Fruit fly (Drosophila melanogaster) whole organism, embryonic: ENCODE measurements around the gene MICU3.

Source experiments
- B-H1 ChIP-seq: fragments of 200-800 bp; sonication (Bioruptor generic); IDR thresholded peaks from 3 replicates; pipeline ENCODE4 v1.3.6; 2022; ENCODE audit warnings: missing biosample characterization, missing genetic modification characterization
- Bgb ChIP-seq: fragments of 200-800 bp; sonication (Bioruptor generic); IDR thresholded peaks from 2 replicates; pipeline ENCODE4 v1.3.6; 2022; ENCODE audit warnings: missing biosample characterization, missing genetic modification characterization; ENCODE audit not compliant: partially characterized antibody
- BtbVII ChIP-seq: fragments of 200-800 bp; sonication (Bioruptor generic); optimal IDR thresholded peaks from 3 replicates; lab custom pipeline; 2017; ENCODE audit warnings: missing biosample characterization, mild to moderate bottlenecking, missing genetic modification characterization
- Bteb2 ChIP-seq: fragments of 200-800 bp; sonication (Bioruptor generic); optimal IDR thresholded peaks from 2 replicates; lab custom pipeline; 2016; ENCODE audit warnings: missing biosample characterization, missing genetic modification characterization
- CG10274 ChIP-seq: fragments of 200-800 bp; sonication (Bioruptor generic); optimal IDR thresholded peaks from 3 replicates; lab custom pipeline; 2017; ENCODE audit warnings: missing biosample characterization, mild to moderate bottlenecking, missing genetic modification characterization
- CG12219 ChIP-seq: fragments of 200-800 bp; sonication (Bioruptor generic); optimal IDR thresholded peaks from 3 replicates; lab custom pipeline; 2018; ENCODE audit warnings: missing biosample characterization, mild to moderate bottlenecking, missing genetic modification characterization
- CG15514 ChIP-seq: fragments of 200-800 bp; sonication (Bioruptor generic); optimal IDR thresholded peaks from 3 replicates; lab custom pipeline; 2017; ENCODE audit warnings: missing biosample characterization, missing genetic modification characterization, mild to moderate bottlenecking, moderate library complexity, missing genetic modification reagents
- CG15601 ChIP-seq: fragments of 200-800 bp; sonication (Bioruptor generic); optimal IDR thresholded peaks from 3 replicates; lab custom pipeline; 2019; ENCODE audit warnings: missing biosample characterization, mild to moderate bottlenecking, missing genetic modification characterization, moderate library complexity
- CG1647 ChIP-seq: fragments of 200-800 bp; sonication (Bioruptor generic); optimal IDR thresholded peaks from 3 replicates; lab custom pipeline; 2016; ENCODE audit warnings: missing biosample characterization, missing genetic modification characterization
- CG17328 ChIP-seq: fragments of 200-800 bp; sonication (Bioruptor generic); IDR thresholded peaks from 2 replicates; pipeline ENCODE4 v1.3.6; 2022; ENCODE audit warnings: missing biosample characterization, missing genetic modification characterization
- CG17829 ChIP-seq: fragments of 200-800 bp; optimal IDR thresholded peaks from 2 replicates; lab custom pipeline; 2019; ENCODE audit warnings: missing biosample characterization, mild to moderate bottlenecking, missing genetic modification characterization, moderate library complexity
- CG18764 ChIP-seq: fragments of 200-800 bp; sonication (Bioruptor generic); optimal IDR thresholded peaks from 3 replicates; lab custom pipeline; 2016; ENCODE audit warnings: missing biosample characterization, missing genetic modification characterization
- CG2199 ChIP-seq: fragments of 200-800 bp; sonication (Bioruptor generic); IDR thresholded peaks from 3 replicates; pipeline ENCODE4 v1.3.6; 2022; ENCODE audit warnings: missing biosample characterization, missing genetic modification characterization
- CG3065 ChIP-seq: fragments of 200-800 bp; sonication (Bioruptor generic); optimal IDR thresholded peaks from 2 replicates; lab custom pipeline; 2016; ENCODE audit warnings: missing biosample characterization, missing genetic modification characterization
- CG32532 ChIP-seq: fragments of 200-800 bp; sonication (Bioruptor generic); IDR thresholded peaks from 2 replicates; pipeline ENCODE4 v1.3.6; 2022; ENCODE audit warnings: missing biosample characterization, missing genetic modification characterization
- CG32772 ChIP-seq: fragments of 200-800 bp; sonication (Bioruptor generic); IDR thresholded peaks from 2 replicates; pipeline ENCODE4 v1.3.6; 2022; ENCODE audit warnings: missing biosample characterization, missing genetic modification characterization
- CG34224 ChIP-seq: fragments of 200-800 bp; sonication (Bioruptor generic); IDR thresholded peaks from 3 replicates; pipeline ENCODE4 v1.3.6; 2022; ENCODE audit warnings: missing biosample characterization, missing genetic modification characterization; ENCODE audit not compliant: partially characterized antibody
- CG4424 ChIP-seq: fragments of 200-800 bp; sonication (Bioruptor generic); optimal IDR thresholded peaks from 3 replicates; lab custom pipeline; 2016; ENCODE audit warnings: missing biosample characterization, missing genetic modification characterization
- CG4617 ChIP-seq: fragments of 200-800 bp; sonication (Bioruptor generic); optimal IDR thresholded peaks from 3 replicates; lab custom pipeline; 2016; ENCODE audit warnings: missing biosample characterization, missing genetic modification characterization, borderline replicate concordance
- CG7556 ChIP-seq: fragments of 200-800 bp; sonication (Bioruptor generic); optimal IDR thresholded peaks from 2 replicates; lab custom pipeline; 2017; ENCODE audit warnings: missing biosample characterization, mild to moderate bottlenecking, missing genetic modification characterization
- CG7745 ChIP-seq: fragments of 200-800 bp; sonication (Bioruptor generic); optimal IDR thresholded peaks from 2 replicates; lab custom pipeline; 2018; ENCODE audit warnings: missing biosample characterization, mild to moderate bottlenecking, missing genetic modification characterization, moderate library complexity
- CG7839 ChIP-seq: fragments of 200-800 bp; sonication (Bioruptor generic); optimal IDR thresholded peaks from 3 replicates; lab custom pipeline; 2018; ENCODE audit warnings: missing biosample characterization, mild to moderate bottlenecking, missing genetic modification characterization, moderate library complexity
- CG9215 ChIP-seq: fragments of 200-800 bp; sonication (Bioruptor generic); IDR thresholded peaks from 2 replicates; pipeline ENCODE4 v1.3.6; 2022; ENCODE audit warnings: missing biosample characterization, missing genetic modification characterization
- CG9437 ChIP-seq: fragments of 200-800 bp; sonication (Bioruptor generic); optimal IDR thresholded peaks from 2 replicates; lab custom pipeline; 2018; ENCODE audit warnings: missing biosample characterization, mild to moderate bottlenecking, missing genetic modification characterization
- CG9817 ChIP-seq: fragments of 200-800 bp; sonication (Bioruptor generic); optimal IDR thresholded peaks from 2 replicates; lab custom pipeline; 2018; ENCODE audit warnings: missing biosample characterization, mild to moderate bottlenecking, missing genetic modification characterization, moderate library complexity
- Chrac-16 ChIP-seq: fragments of 200-800 bp; sonication (Bioruptor generic); optimal IDR thresholded peaks from 3 replicates; lab custom pipeline; 2016; ENCODE audit warnings: missing biosample characterization, missing genetic modification characterization
- D19B ChIP-seq: fragments of 200-800 bp; sonication (Bioruptor generic); optimal IDR thresholded peaks from 2 replicates; lab custom pipeline; 2017; ENCODE audit warnings: missing biosample characterization, mild to moderate bottlenecking, missing genetic modification characterization
- Dad ChIP-seq: fragments of 200-800 bp; sonication (Bioruptor generic); optimal IDR thresholded peaks from 3 replicates; lab custom pipeline; 2016; ENCODE audit warnings: missing biosample characterization, missing genetic modification characterization
- Dek ChIP-seq: fragments of 200-800 bp; sonication (Bioruptor generic); optimal IDR thresholded peaks from 3 replicates; lab custom pipeline; 2019; ENCODE audit warnings: missing biosample characterization, mild to moderate bottlenecking, missing genetic modification characterization, moderate library complexity
- Dfd ChIP-seq, 2 experiments: fragments of >200 bp; optimal IDR thresholded peaks; 2 replicates each; lab custom pipeline; 2017; ENCODE audit warnings: missing biosample characterization in 2 of 2, missing genetic modification characterization in 2 of 2
- Doc2 ChIP-seq: fragments of 200-800 bp; sonication (Bioruptor generic); IDR thresholded peaks from 2 replicates; pipeline ENCODE4 v1.3.6; 2022; ENCODE audit warnings: missing biosample characterization, missing genetic modification characterization
- HLH4C ChIP-seq: fragments of 200-800 bp; sonication (Bioruptor generic); IDR thresholded peaks from 3 replicates; pipeline ENCODE4 v1.3.6; 2022; ENCODE audit warnings: missing biosample characterization, missing genetic modification characterization; ENCODE audit not compliant: partially characterized antibody
- HmgD ChIP-seq: fragments of 200-800 bp; sonication (Bioruptor generic); optimal IDR thresholded peaks from 3 replicates; lab custom pipeline; 2016; ENCODE audit warnings: missing biosample characterization, missing genetic modification characterization
- MBD-R2 ChIP-seq: fragments of 200-800 bp; sonication (Bioruptor generic); IDR thresholded peaks from 2 replicates; pipeline ENCODE4 v1.3.6; 2022; ENCODE audit warnings: missing biosample characterization, missing genetic modification characterization
- Med ChIP-seq: fragments of 200-800 bp; sonication (Bioruptor generic); peaks from one replicate; lab custom pipeline; 2016; ENCODE audit warnings: missing biosample characterization, missing genetic modification characterization, mild to moderate bottlenecking, inconsistent platforms, moderate library complexity
- Mrtf ChIP-seq: fragments of 200-800 bp; sonication (Bioruptor generic); IDR thresholded peaks from 3 replicates; pipeline ENCODE4 v1.3.6; 2022; ENCODE audit warnings: missing biosample characterization, missing genetic modification characterization
- Myb ChIP-seq: fragments of 200-800 bp; sonication (Bioruptor generic); optimal IDR thresholded peaks from 2 replicates; lab custom pipeline; 2016; ENCODE audit warnings: missing biosample characterization, missing genetic modification characterization
- Oli ChIP-seq: fragments of 200-800 bp; sonication (Bioruptor generic); optimal IDR thresholded peaks from 2 replicates; lab custom pipeline; 2018; ENCODE audit warnings: missing biosample characterization, mild to moderate bottlenecking, missing genetic modification characterization, moderate library complexity
- ase ChIP-seq: fragments of 200-800 bp; sonication (Bioruptor generic); IDR thresholded peaks from 3 replicates; pipeline ENCODE4 v1.3.6; 2022; ENCODE audit warnings: missing biosample characterization, missing genetic modification characterization
- bsh ChIP-seq, 2 experiments: fragments of 200-800 bp; sonication (Bioruptor generic); optimal IDR thresholded peaks; 2 replicates each; lab custom pipeline; 2017 to 2018; ENCODE audit warnings: mild to moderate bottlenecking in 2 of 2, missing biosample characterization in 2 of 2, missing genetic modification characterization in 2 of 2, moderate library complexity in 1 of 2
- chinmo ChIP-seq: fragments of 200-800 bp; sonication (Bioruptor generic); IDR thresholded peaks from 4 replicates; pipeline ENCODE4 v1.3.6; 2022; ENCODE audit warnings: missing biosample characterization, missing genetic modification characterization; ENCODE audit not compliant: partially characterized antibody
- chm ChIP-seq: fragments of 200-800 bp; sonication (Bioruptor generic); IDR thresholded peaks from 2 replicates; pipeline ENCODE4 v1.3.6; 2022; ENCODE audit warnings: missing biosample characterization, missing genetic modification characterization
- en ChIP-seq: fragments of 200-800 bp; sonication (Bioruptor generic); optimal IDR thresholded peaks from 2 replicates; lab custom pipeline; 2016; ENCODE audit warnings: missing biosample characterization, missing genetic modification characterization
- ewg ChIP-seq: fragments of 200-800 bp; sonication (Bioruptor generic); optimal IDR thresholded peaks from 3 replicates; lab custom pipeline; 2017; ENCODE audit warnings: mild to moderate bottlenecking, missing biosample characterization, missing genetic modification reagents, missing genetic modification characterization
- fd102C ChIP-seq: fragments of 200-800 bp; sonication (Bioruptor generic); optimal IDR thresholded peaks from 2 replicates; lab custom pipeline; 2018; ENCODE audit warnings: missing biosample characterization, mild to moderate bottlenecking, missing genetic modification characterization, moderate library complexity
- hb ChIP-seq: fragments of 200-800 bp; sonication (Bioruptor generic); IDR thresholded peaks from 3 replicates; pipeline ENCODE4 v1.3.6; 2022; ENCODE audit warnings: missing biosample characterization, missing genetic modification characterization; ENCODE audit not compliant: partially characterized antibody
- lmd ChIP-seq: fragments of 200-800 bp; sonication (Bioruptor generic); IDR thresholded peaks from 2 replicates; pipeline ENCODE4 v1.3.6; 2022; ENCODE audit warnings: missing biosample characterization, missing genetic modification characterization
- org-1 ChIP-seq: fragments of 200-800 bp; sonication (Bioruptor generic); optimal IDR thresholded peaks from 2 replicates; lab custom pipeline; 2017; ENCODE audit warnings: missing biosample characterization, missing genetic modification characterization
- slp2 ChIP-seq: fragments of 200-800 bp; sonication (Bioruptor generic); optimal IDR thresholded peaks from 2 replicates; lab custom pipeline; 2016; ENCODE audit warnings: missing biosample characterization, missing genetic modification characterization
- tio ChIP-seq: fragments of 200-800 bp; sonication (Bioruptor generic); optimal IDR thresholded peaks from 2 replicates; lab custom pipeline; 2017; ENCODE audit warnings: missing biosample characterization, missing genetic modification characterization, inconsistent platforms
- tup ChIP-seq: fragments of 200-800 bp; sonication (Bioruptor generic); optimal IDR thresholded peaks from 2 replicates; lab custom pipeline; 2016; ENCODE audit warnings: missing biosample characterization, mild to moderate bottlenecking, missing genetic modification characterization, moderate library complexity

Gene MICU3

dm6 chr3R:19802508-19802907 is 44.6 kb upstream of the MICU3 start (continued):
- TF ChIP-seq Bteb2 (GFP tag; lab: Kevin White, UChicago) (no peak), Bgb (GFP tag; lab: Robert Waterston, UW) (peak; percentile 84), MBD-R2 (GFP tag; lab: Robert Waterston, UW) (no peak), CG7556 (GFP tag; lab: Kevin White, UChicago) (no peak), CG17328 (GFP tag; lab: Robert Waterston, UW) (peak; percentile 44; the same call in 1 of the 2 replicates), B-H1 (no peak), Dek (no peak), Doc2 (GFP tag; lab: Robert Waterston, UW) (no peak), CG2199 (no peak), CG17829 (tag; lab: Kevin White, UChicago) (no peak), CG4617 (GFP tag; lab: Kevin White, UChicago) (no peak), D19B (no peak), CG15601 (tag; lab: Kevin White, UChicago) (no peak), CG7745 (no peak), CG18764 (GFP tag; lab: Kevin White, UChicago) (no peak), tup (no peak), CG9817 (tag; lab: Kevin White, UChicago) (no peak), hb (GFP tag; lab: Robert Waterston, UW) (peak; percentile 74), Mrtf (GFP tag; lab: Robert Waterston, UW) (no peak), Med (peak; percentile 79), CG32772 (GFP tag; lab: Robert Waterston, UW) (no peak), org-1 (no peak), CG10274 (GFP tag; lab: Kevin White, UChicago) (no peak), CG4424 (GFP tag; lab: Kevin White, UChicago) (no peak), Myb (no peak), Chrac-16 (GFP tag; lab: Kevin White, UChicago) (no peak), chinmo (GFP tag; lab: Robert Waterston, UW) (peak; percentile 68; the same call in 1 of the 4 replicates), bsh (GFP tag; optimal IDR thresholded peaks at IDR 0.05; lab: Kevin White, UChicago) (no peak), HLH4C (GFP tag; lab: Robert Waterston, UW) (peak; percentile 71), ase (no peak), Dfd (GFP tag; optimal IDR thresholded peaks at IDR 0.05; lab: Kevin White, UChicago) (no peak), CG32532 (no peak), fd102C (no peak), HmgD (GFP tag; lab: Kevin White, UChicago) (no peak), Oli (tag; lab: Kevin White, UChicago) (no peak), CG9437 (GFP tag; lab: Kevin White, UChicago) (no peak), CG3065 (no peak), CG34224 (GFP tag; lab: Robert Waterston, UW) (peak; percentile 73; the same call in 2 of the 3 replicates), Dad (no peak), chm (GFP tag; lab: Robert Waterston, UW) (peak; percentile 25; the same call in 1 of the 2 replicates), lmd (no peak), BtbVII (no peak), slp2 (GFP tag; lab: Kevin White, UChicago) (no peak), CG12219 (GFP tag; lab: Kevin White, UChicago) (no peak), CG1647 (GFP tag; lab: Kevin White, UChicago) (no peak), CG15514 (GFP tag; lab: Kevin White, UChicago) (no peak), CG7839 (tag; lab: Kevin White, UChicago) (no peak), CG9215 (no peak), tio (GFP tag; lab: Kevin White, UChicago) (no peak), ewg (GFP tag; lab: Kevin White, UChicago) (no peak), en (GFP tag; lab: Kevin White, UChicago) (no peak)
